In the genomic region with DNA sequence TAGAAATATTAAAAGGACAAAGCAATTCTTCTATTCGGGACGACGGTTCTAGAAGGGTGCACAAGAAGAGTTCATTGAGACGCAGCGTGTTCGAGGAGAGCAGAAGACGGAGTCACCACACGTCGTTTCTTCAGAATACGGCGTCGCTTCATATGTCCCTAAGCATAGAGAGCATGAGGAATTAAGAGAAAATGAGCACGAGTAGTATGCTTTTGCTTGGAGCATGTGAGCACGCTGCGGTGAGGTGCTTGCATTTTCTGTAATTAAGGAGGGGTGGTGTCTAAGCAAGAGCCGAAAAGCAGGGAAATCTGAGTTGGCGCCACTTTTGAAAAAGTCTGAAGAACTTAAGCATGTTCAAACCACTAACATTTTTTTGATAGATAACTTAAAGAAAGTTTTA, we compare ENCODE assay signal across 7 worm cellular contexts.
TF ChIP-seq lines count a peak whose summit lies in the region.

C14A11.5 (minus strand) TSS at position 139 of the 400 bp plus-strand sequence.

TF ChIP-seq in whole organism, L1 larva, 84 proteins besides CTCF, POLR2A, EP300 and RAD21 (continues in another document):
- TF ChIP-seq mab-9 (GFP tag; IDR thresholded peaks at IDR 0.05; lab: Robert Waterston, UW): no peak
- no peak for TF ChIP-seq nhr-84 (tag; optimal IDR thresholded peaks at IDR 0.05; lab: Kevin White, UChicago)
- TF ChIP-seq unc-86 (tag; optimal IDR thresholded peaks at IDR 0.05; lab: Kevin White, UChicago): peak; percentile 53
- no peak for TF ChIP-seq C16A3.4 (tag; optimal IDR thresholded peaks at IDR 0.05; lab: Kevin White, UChicago)
- no peak for TF ChIP-seq nhr-20 (tag; optimal IDR thresholded peaks at IDR 0.05; lab: Kevin White, UChicago)
- TF ChIP-seq dpl-1 (GFP tag; optimal IDR thresholded peaks at IDR 0.05; lab: Kevin White, UChicago): no peak
- TF ChIP-seq mdl-1 (tag; optimal IDR thresholded peaks at IDR 0.05; lab: Kevin White, UChicago): no peak
- no peak for TF ChIP-seq nhr-12 (tag; optimal IDR thresholded peaks at IDR 0.05; lab: Kevin White, UChicago)
- no peak for TF ChIP-seq elt-3 (tag; optimal IDR thresholded peaks at IDR 0.05; lab: Kevin White, UChicago)
- no peak for TF ChIP-seq alr-1 (tag; optimal IDR thresholded peaks at IDR 0.05; lab: Kevin White, UChicago; ENCODE audit: borderline replicate concordance)
- TF ChIP-seq ces-1 (GFP tag; optimal IDR thresholded peaks at IDR 0.05; lab: Kevin White, UChicago): no peak
- TF ChIP-seq ama-1 (optimal IDR thresholded peaks at IDR 0.05; lab: Kevin White, UChicago): no peak
- no peak for TF ChIP-seq elt-2 (tag; optimal IDR thresholded peaks at IDR 0.05; lab: Kevin White, UChicago)

TF ChIP-seq in whole organism, L2 larva, 48 proteins besides CTCF, POLR2A, EP300 and RAD21 (continues in another document):
- TF ChIP-seq C34F6.9 (tag; optimal IDR thresholded peaks at IDR 0.05; lab: Kevin White, UChicago) (peak; percentile 56), crh-2 (tag; optimal IDR thresholded peaks at IDR 0.05; lab: Kevin White, UChicago) (peak; percentile 26), F13H6.1 (tag; optimal IDR thresholded peaks at IDR 0.05; lab: Kevin White, UChicago) (no peak), ama-1 (optimal IDR thresholded peaks at IDR 0.05; lab: Kevin White, UChicago) (no peak), nhr-77 (tag; optimal IDR thresholded peaks at IDR 0.05; lab: Kevin White, UChicago) (no peak), nhr-12 (tag; optimal IDR thresholded peaks at IDR 0.05; lab: Kevin White, UChicago) (no peak), snpc-4 (tag; optimal IDR thresholded peaks at IDR 0.05; lab: Kevin White, UChicago) (no peak), nhr-21 (tag; optimal IDR thresholded peaks at IDR 0.05; lab: Kevin White, UChicago) (no peak), aly-2 (tag; optimal IDR thresholded peaks at IDR 0.05; lab: Kevin White, UChicago) (no peak), ceh-82 (tag; optimal IDR thresholded peaks at IDR 0.05; lab: Kevin White, UChicago) (no peak), ztf-4 (tag; optimal IDR thresholded peaks at IDR 0.05; lab: Kevin White, UChicago) (no peak), sem-4 (tag; optimal IDR thresholded peaks at IDR 0.05; lab: Kevin White, UChicago) (no peak), lsy-2 (tag; optimal IDR thresholded peaks at IDR 0.05; lab: Kevin White, UChicago) (peak in 1 of 2 experiments; percentile 22)

TF ChIP-seq in whole organism, L3 larva, 47 proteins besides CTCF, POLR2A, EP300 and RAD21:
- no peak for TF ChIP-seq tbx-2 (tag; optimal IDR thresholded peaks at IDR 0.05; lab: Kevin White, UChicago)
- TF ChIP-seq fkh-10 (GFP tag; optimal IDR thresholded peaks at IDR 0.05; lab: Kevin White, UChicago): peak; percentile 72
- TF ChIP-seq pqm-1 (tag; optimal IDR thresholded peaks at IDR 0.05; lab: Kevin White, UChicago): no peak
- TF ChIP-seq unc-62 (GFP tag; optimal IDR thresholded peaks at IDR 0.05; lab: Kevin White, UChicago): no peak
- no peak for TF ChIP-seq daf-12 (tag; optimal IDR thresholded peaks at IDR 0.05; lab: Kevin White, UChicago)
- no peak for TF ChIP-seq snpc-4 (tag; optimal IDR thresholded peaks at IDR 0.05; lab: Kevin White, UChicago)
- no peak for TF ChIP-seq nhr-43 (tag; optimal IDR thresholded peaks at IDR 0.05; lab: Kevin White, UChicago; ENCODE audit: poor library complexity, severe bottlenecking)
- peak; percentile 38 for TF ChIP-seq nfya-1 (tag; optimal IDR thresholded peaks at IDR 0.05; lab: Kevin White, UChicago; ENCODE audit: insufficient read depth)
- peak; percentile 57 for TF ChIP-seq lin-39 (tag; optimal IDR thresholded peaks at IDR 0.05; lab: Kevin White, UChicago)
- TF ChIP-seq ceh-28 (tag; optimal IDR thresholded peaks at IDR 0.05; lab: Kevin White, UChicago): no peak

TF ChIP-seq in whole organism, L4 larva, 104 proteins besides CTCF, POLR2A, EP300 and RAD21 (continues in another document):
- no peak for TF ChIP-seq nhr-11 (tag; optimal IDR thresholded peaks at IDR 0.05; lab: Kevin White, UChicago)
- TF ChIP-seq aha-1 (tag; lab: Kevin White, UChicago): peak; percentile 52
- peak in 1 of 2 experiments; percentile 37 for TF ChIP-seq mdl-1 (tag; optimal IDR thresholded peaks at IDR 0.05; lab: Kevin White, UChicago)
- TF ChIP-seq mep-1 (tag; optimal IDR thresholded peaks at IDR 0.05; lab: Kevin White, UChicago): peak; percentile 7
- TF ChIP-seq lsy-2 (tag; optimal IDR thresholded peaks at IDR 0.05; lab: Kevin White, UChicago): peak; percentile 6 to 44
- peak; percentile 58 for TF ChIP-seq fkh-10 (GFP tag; optimal IDR thresholded peaks at IDR 0.05; lab: Kevin White, UChicago)
- peak; percentile 78 for TF ChIP-seq hlh-30 (tag; optimal IDR thresholded peaks at IDR 0.05; lab: Kevin White, UChicago; ENCODE audit: insufficient read depth)
- TF ChIP-seq F37D6.2 (tag; optimal IDR thresholded peaks at IDR 0.05; lab: Kevin White, UChicago): peak; percentile 15
- TF ChIP-seq dmd-6 (GFP tag; IDR thresholded peaks at IDR 0.05; lab: Robert Waterston, UW): peak; percentile 18; the same call in 1 of the 2 replicates
- no peak for TF ChIP-seq tag-97 (GFP tag; IDR thresholded peaks at IDR 0.05; lab: Robert Waterston, UW)
- TF ChIP-seq rbr-2 (tag; optimal IDR thresholded peaks at IDR 0.05; lab: Kevin White, UChicago): peak; percentile 58
- no peak for TF ChIP-seq tra-1 (GFP tag; IDR thresholded peaks at IDR 0.05; lab: Robert Waterston, UW)
- peak; percentile 21; the same call in 1 of the 2 replicates for TF ChIP-seq hmg-1.1 (GFP tag; IDR thresholded peaks at IDR 0.05; lab: Robert Waterston, UW)

TF ChIP-seq in whole organism, late embryonic, 69 proteins besides CTCF, POLR2A, EP300 and RAD21:
- TF ChIP-seq unc-42 (tag; optimal IDR thresholded peaks at IDR 0.05; lab: Kevin White, UChicago): peak; percentile 8
- peak; percentile 3 for TF ChIP-seq tbx-2 (tag; optimal IDR thresholded peaks at IDR 0.05; lab: Kevin White, UChicago)
- no peak for TF ChIP-seq ceh-45 (GFP tag; IDR thresholded peaks at IDR 0.05; lab: Robert Waterston, UW)
- TF ChIP-seq ztf-16 (tag; optimal IDR thresholded peaks at IDR 0.05; lab: Kevin White, UChicago): no peak
- peak; percentile 57 for TF ChIP-seq ceh-31 (tag; optimal IDR thresholded peaks at IDR 0.05; lab: Kevin White, UChicago)
- no peak for TF ChIP-seq sox-2 (GFP tag; IDR thresholded peaks at IDR 0.05; lab: Robert Waterston, UW)
- no peak for TF ChIP-seq nhr-232 (tag; optimal IDR thresholded peaks at IDR 0.05; lab: Kevin White, UChicago)
- no peak for TF ChIP-seq sdc-2 (tag; optimal IDR thresholded peaks at IDR 0.05; lab: Kevin White, UChicago)
- TF ChIP-seq dve-1 (tag; optimal IDR thresholded peaks at IDR 0.05; lab: Kevin White, UChicago): no peak
- peak; percentile 24 for TF ChIP-seq hlh-30 (tag; optimal IDR thresholded peaks at IDR 0.05; lab: Kevin White, UChicago; ENCODE audit: insufficient read depth)
- peak; percentile 35 for TF ChIP-seq ceh-14 (tag; optimal IDR thresholded peaks at IDR 0.05; lab: Kevin White, UChicago)
- no peak for TF ChIP-seq ceh-6 (GFP tag; optimal IDR thresholded peaks at IDR 0.05; lab: Kevin White, UChicago)

TF ChIP-seq in whole organism, mixed stage, embryonic, 35 proteins besides CTCF, POLR2A, EP300 and RAD21:
- TF ChIP-seq mep-1 (tag; optimal IDR thresholded peaks at IDR 0.05; lab: Kevin White, UChicago) (no peak), sptf-1 (tag; optimal IDR thresholded peaks at IDR 0.05; lab: Kevin White, UChicago) (peak; percentile 25), unc-120 (tag; optimal IDR thresholded peaks at IDR 0.05; lab: Kevin White, UChicago; ENCODE audit: poor library complexity, severe bottlenecking) (no peak), ztf-11 (tag; optimal IDR thresholded peaks at IDR 0.05; lab: Kevin White, UChicago) (no peak), ceh-39 (tag; optimal IDR thresholded peaks at IDR 0.05; lab: Kevin White, UChicago) (no peak), unc-39 (tag; optimal IDR thresholded peaks at IDR 0.05; lab: Kevin White, UChicago) (no peak), hlh-1 (tag; optimal IDR thresholded peaks at IDR 0.05; lab: Kevin White, UChicago) (no peak), mab-5 (tag; optimal IDR thresholded peaks at IDR 0.05; lab: Kevin White, UChicago) (no peak), nhr-2 (tag; optimal IDR thresholded peaks at IDR 0.05; lab: Kevin White, UChicago) (no peak), ces-1 (GFP tag; optimal IDR thresholded peaks at IDR 0.05; lab: Kevin White, UChicago) (peak; percentile 23), unc-62 (GFP tag; optimal IDR thresholded peaks at IDR 0.05; lab: Kevin White, UChicago) (no peak), tbx-8 (GFP tag; optimal IDR thresholded peaks at IDR 0.05; lab: Kevin White, UChicago) (no peak)

TF ChIP-seq in whole organism, young adult, 124 proteins besides CTCF, POLR2A, EP300 and RAD21:
- peak; percentile 18 for TF ChIP-seq ztf-18 (tag; optimal IDR thresholded peaks at IDR 0.05; lab: Kevin White, UChicago)
- no peak for TF ChIP-seq dpff-1 (tag; optimal IDR thresholded peaks at IDR 0.05; lab: Kevin White, UChicago)
- TF ChIP-seq ztf-6 (GFP tag; IDR thresholded peaks at IDR 0.05; lab: Robert Waterston, UW): no peak
- no peak for TF ChIP-seq Y53G8AR.9 (GFP tag; conservative IDR thresholded peaks at IDR 0.05; lab: Robert Waterston, UW)
